Fruit fly (Drosophila melanogaster) whole organism, embryonic: ENCODE measurements around the gene CG43895.

Experiments
- ATbp ChIP-seq: fragments of 200-800 bp; sonication (Bioruptor generic); optimal IDR thresholded peaks from 2 replicates; lab custom pipeline; 2017; ENCODE audit warnings: missing biosample characterization, mild to moderate bottlenecking, missing genetic modification characterization, missing genetic modification reagents
- CG10209 ChIP-seq: fragments of 200-800 bp; sonication (Bioruptor generic); optimal IDR thresholded peaks from 3 replicates; lab custom pipeline; 2017; ENCODE audit warnings: missing biosample characterization, mild to moderate bottlenecking, missing genetic modification characterization, missing genetic modification reagents
- CG10366 ChIP-seq: fragments of 200-800 bp; sonication (Bioruptor generic); IDR thresholded peaks from 2 replicates; pipeline ENCODE4 v1.3.6; 2022; ENCODE audit warnings: missing biosample characterization, missing genetic modification characterization
- CG12071 ChIP-seq: fragments of 200-800 bp; sonication (Bioruptor generic); optimal IDR thresholded peaks from 3 replicates; lab custom pipeline; 2018; ENCODE audit warnings: missing biosample characterization, mild to moderate bottlenecking, missing genetic modification characterization
- CG14667 ChIP-seq: fragments of 200-800 bp; sonication (Bioruptor generic); IDR thresholded peaks from 2 replicates; pipeline ENCODE4 v1.3.6; 2022; ENCODE audit warnings: missing biosample characterization, missing genetic modification characterization
- CG17612 ChIP-seq: fragments of 200-800 bp; sonication (Bioruptor generic); IDR thresholded peaks from 2 replicates; pipeline ENCODE4 v1.3.6; 2022; ENCODE audit warnings: missing biosample characterization, missing genetic modification characterization
- CG2120 ChIP-seq: fragments of 200-800 bp; sonication (Bioruptor generic); optimal IDR thresholded peaks from 3 replicates; lab custom pipeline; 2016; ENCODE audit warnings: missing biosample characterization, missing genetic modification characterization
- CG2889 ChIP-seq: fragments of 200-800 bp; sonication (Bioruptor generic); IDR thresholded peaks from 3 replicates; pipeline ENCODE4 v1.3.6; 2022; ENCODE audit warnings: missing biosample characterization, missing genetic modification characterization
- CG31365 ChIP-seq: fragments of 200-800 bp; sonication (Bioruptor generic); optimal IDR thresholded peaks from 2 replicates; lab custom pipeline; 2018; ENCODE audit warnings: missing biosample characterization, mild to moderate bottlenecking, missing genetic modification characterization
- CG3847 ChIP-seq: fragments of 200-800 bp; sonication (Bioruptor generic); IDR thresholded peaks from 2 replicates; pipeline ENCODE4 v1.3.6; 2022; ENCODE audit warnings: missing biosample characterization, missing genetic modification characterization
- CG5245 ChIP-seq: fragments of 200-800 bp; sonication (Bioruptor generic); optimal IDR thresholded peaks from 3 replicates; lab custom pipeline; 2016; ENCODE audit warnings: missing biosample characterization, missing genetic modification characterization
- CG6654 ChIP-seq: fragments of 200-800 bp; sonication (Bioruptor generic); optimal IDR thresholded peaks from 2 replicates; lab custom pipeline; 2017; ENCODE audit warnings: missing biosample characterization, mild to moderate bottlenecking, missing genetic modification characterization
- CG7839 ChIP-seq: fragments of 200-800 bp; sonication (Bioruptor generic); optimal IDR thresholded peaks from 3 replicates; lab custom pipeline; 2018; ENCODE audit warnings: missing biosample characterization, mild to moderate bottlenecking, missing genetic modification characterization, moderate library complexity
- CG9215 ChIP-seq: fragments of 200-800 bp; sonication (Bioruptor generic); IDR thresholded peaks from 2 replicates; pipeline ENCODE4 v1.3.6; 2022; ENCODE audit warnings: missing biosample characterization, missing genetic modification characterization
- CG9727 ChIP-seq: fragments of 200-800 bp; sonication (Bioruptor generic); optimal IDR thresholded peaks from 3 replicates; lab custom pipeline; 2017; ENCODE audit warnings: missing biosample characterization, mild to moderate bottlenecking, missing genetic modification characterization
- Dp ChIP-seq: fragments of 200-800 bp; sonication (Bioruptor generic); optimal IDR thresholded peaks from 2 replicates; lab custom pipeline; 2018; ENCODE audit warnings: missing biosample characterization, mild to moderate bottlenecking, missing genetic modification characterization, moderate library complexity
- HLHmδ ChIP-seq: fragments of 200-800 bp; sonication (Bioruptor generic); optimal IDR thresholded peaks from 2 replicates; lab custom pipeline; 2018; ENCODE audit warnings: missing biosample characterization, mild to moderate bottlenecking, missing genetic modification characterization, moderate library complexity
- Hmr ChIP-seq: fragments of 200-800 bp; sonication (Bioruptor generic); optimal IDR thresholded peaks from 3 replicates; lab custom pipeline; 2017; ENCODE audit warnings: mild to moderate bottlenecking, missing biosample characterization, missing genetic modification reagents, missing genetic modification characterization
- Hsf ChIP-seq: fragments of 200-800 bp; sonication (Bioruptor generic); optimal IDR thresholded peaks from 3 replicates; lab custom pipeline; 2016; ENCODE audit warnings: missing biosample characterization, missing genetic modification characterization
- MBD-R2 ChIP-seq: fragments of 200-800 bp; sonication (Bioruptor generic); IDR thresholded peaks from 2 replicates; pipeline ENCODE4 v1.3.6; 2022; ENCODE audit warnings: missing biosample characterization, missing genetic modification characterization
- Nf-YC ChIP-seq: fragments of 200-800 bp; optimal IDR thresholded peaks from 3 replicates; lab custom pipeline; 2019; ENCODE audit warnings: missing biosample characterization, mild to moderate bottlenecking, missing genetic modification characterization, moderate library complexity
- Optix ChIP-seq: fragments of 200-800 bp; sonication (Bioruptor generic); IDR thresholded peaks from 3 replicates; pipeline ENCODE4 v1.3.6; 2022; ENCODE audit warnings: missing biosample characterization, missing genetic modification characterization
- Sox100B ChIP-seq: fragments of 200-800 bp; sonication (Bioruptor generic); optimal IDR thresholded peaks from 3 replicates; lab custom pipeline; 2018; ENCODE audit warnings: missing biosample characterization, mild to moderate bottlenecking, missing genetic modification characterization
- Tbp ChIP-seq: fragments of >200 bp; optimal IDR thresholded peaks from 2 replicates; lab custom pipeline; 2018; ENCODE audit warnings: missing biosample characterization, missing genetic modification characterization
- Xbp1 ChIP-seq: fragments of 200-800 bp; sonication (Bioruptor generic); optimal IDR thresholded peaks from 3 replicates; lab custom pipeline; 2016; ENCODE audit warnings: missing biosample characterization, mild to moderate bottlenecking, missing genetic modification characterization
- abd-A ChIP-seq: fragments of 200-800 bp; sonication (Bioruptor generic); optimal IDR thresholded peaks from 3 replicates; lab custom pipeline; 2019; ENCODE audit warnings: missing biosample characterization, mild to moderate bottlenecking, missing genetic modification characterization, moderate library complexity
- ato ChIP-seq: fragments of 200-800 bp; sonication (Bioruptor generic); IDR thresholded peaks from 2 replicates; pipeline ENCODE4 v1.3.6; 2022; ENCODE audit warnings: missing biosample characterization, missing genetic modification characterization; ENCODE audit not compliant: partially characterized antibody
- bbx ChIP-seq: fragments of 200-800 bp; sonication (Bioruptor generic); IDR thresholded peaks from 2 replicates; pipeline ENCODE4 v1.3.6; 2022; ENCODE audit warnings: missing biosample characterization, missing genetic modification characterization; ENCODE audit not compliant: partially characterized antibody
- cas ChIP-seq: fragments of 200-800 bp; sonication (Bioruptor generic); IDR thresholded peaks from 2 replicates; pipeline ENCODE4 v1.3.6; 2022; ENCODE audit warnings: missing biosample characterization, missing genetic modification characterization
- caup ChIP-seq: fragments of 200-800 bp; sonication (Bioruptor generic); optimal IDR thresholded peaks from 3 replicates; lab custom pipeline; 2017; ENCODE audit warnings: missing biosample characterization, mild to moderate bottlenecking, missing genetic modification characterization, moderate library complexity; ENCODE audit not compliant: severe bottlenecking
- chinmo ChIP-seq: fragments of 200-800 bp; sonication (Bioruptor generic); IDR thresholded peaks from 4 replicates; pipeline ENCODE4 v1.3.6; 2022; ENCODE audit warnings: missing biosample characterization, missing genetic modification characterization; ENCODE audit not compliant: partially characterized antibody
- dan ChIP-seq: fragments of 200-800 bp; sonication (Bioruptor generic); IDR thresholded peaks from 2 replicates; pipeline ENCODE4 v1.3.6; 2022; ENCODE audit warnings: missing biosample characterization, missing genetic modification characterization
- dimm ChIP-seq: fragments of 200-800 bp; sonication (Bioruptor generic); IDR thresholded peaks from 2 replicates; pipeline ENCODE4 v1.3.6; 2022; ENCODE audit warnings: missing biosample characterization, missing genetic modification characterization
- eve ChIP-seq, 2 experiments: fragments of >200 bp; optimal IDR thresholded peaks; 2 replicates each; lab custom pipeline; 2017; ENCODE audit warnings: missing biosample characterization in 2 of 2, missing genetic modification characterization in 2 of 2
- fru ChIP-seq: fragments of >200 bp; optimal IDR thresholded peaks from 2 replicates; lab custom pipeline; 2017
- gfzf ChIP-seq: fragments of 200-800 bp; sonication (Bioruptor generic); optimal IDR thresholded peaks from 2 replicates; lab custom pipeline; 2016; ENCODE audit warnings: missing biosample characterization, mild to moderate bottlenecking, missing genetic modification characterization, moderate library complexity
- ham ChIP-seq: fragments of 200-800 bp; sonication (Bioruptor generic); IDR thresholded peaks from 2 replicates; pipeline ENCODE4 v1.3.6; 2022; ENCODE audit warnings: missing biosample characterization, missing genetic modification characterization
- hbn ChIP-seq: fragments of 200-800 bp; sonication (Bioruptor generic); IDR thresholded peaks from 2 replicates; pipeline ENCODE4 v1.3.6; 2022; ENCODE audit warnings: missing biosample characterization, missing genetic modification characterization; ENCODE audit not compliant: partially characterized antibody
- jigr1 ChIP-seq: fragments of 200-800 bp; sonication (Bioruptor generic); IDR thresholded peaks from 3 replicates; pipeline ENCODE4 v1.3.6; 2022; ENCODE audit warnings: missing biosample characterization, missing genetic modification characterization
- jing ChIP-seq: fragments of 200-800 bp; sonication (Bioruptor generic); optimal IDR thresholded peaks from 2 replicates; lab custom pipeline; 2018; ENCODE audit warnings: missing biosample characterization, mild to moderate bottlenecking, missing genetic modification characterization
- peb ChIP-seq: fragments of 200-800 bp; sonication (Bioruptor generic); IDR thresholded peaks from 2 replicates; pipeline ENCODE4 v1.3.6; 2022; ENCODE audit warnings: missing biosample characterization, missing genetic modification characterization
- pnt ChIP-seq: fragments of 200-800 bp; sonication (Bioruptor generic); optimal IDR thresholded peaks from 3 replicates; lab custom pipeline; 2016; ENCODE audit warnings: missing biosample characterization, missing genetic modification characterization
- prd ChIP-seq, 3 experiments: fragments of >200 bp in 2 of 3; fragments of 200-800 bp in 1 of 3; sonication (Bioruptor generic) in 1 of 3; optimal IDR thresholded peaks in 2 of 3; IDR thresholded peaks in 1 of 3; 2 replicates in 2 of 3; 3 replicates in 1 of 3; pipeline versions ENCODE4 v1.3.6 to Lab custom; 2017 to 2022; ENCODE audit warnings: missing biosample characterization in 1 of 3, missing genetic modification characterization in 1 of 3
- pros ChIP-seq: fragments of 200-800 bp; sonication (Bioruptor generic); optimal IDR thresholded peaks from 3 replicates; lab custom pipeline; 2019; ENCODE audit warnings: missing biosample characterization, mild to moderate bottlenecking, missing genetic modification characterization, moderate library complexity
- row ChIP-seq: fragments of 200-800 bp; sonication (Bioruptor generic); IDR thresholded peaks from 3 replicates; pipeline ENCODE4 v1.3.6; 2022; ENCODE audit warnings: missing biosample characterization, missing genetic modification characterization
- sr ChIP-seq: fragments of 200-800 bp; sonication (Bioruptor generic); IDR thresholded peaks from 3 replicates; pipeline ENCODE4 v1.3.6; 2022; ENCODE audit warnings: missing biosample characterization, missing genetic modification characterization
- tio ChIP-seq: fragments of 200-800 bp; sonication (Bioruptor generic); optimal IDR thresholded peaks from 2 replicates; lab custom pipeline; 2017; ENCODE audit warnings: missing biosample characterization, missing genetic modification characterization, inconsistent platforms
- twi ChIP-seq: fragments of 200-800 bp; optimal IDR thresholded peaks from 2 replicates; lab custom pipeline; 2019; ENCODE audit warnings: missing biosample characterization, mild to moderate bottlenecking, missing genetic modification characterization, moderate library complexity
- vnd ChIP-seq: fragments of 200-800 bp; sonication (Bioruptor generic); IDR thresholded peaks from 3 replicates; pipeline ENCODE4 v1.3.6; 2022; ENCODE audit warnings: missing biosample characterization, missing genetic modification characterization; ENCODE audit not compliant: partially characterized antibody

Gene CG43895

DNA sequence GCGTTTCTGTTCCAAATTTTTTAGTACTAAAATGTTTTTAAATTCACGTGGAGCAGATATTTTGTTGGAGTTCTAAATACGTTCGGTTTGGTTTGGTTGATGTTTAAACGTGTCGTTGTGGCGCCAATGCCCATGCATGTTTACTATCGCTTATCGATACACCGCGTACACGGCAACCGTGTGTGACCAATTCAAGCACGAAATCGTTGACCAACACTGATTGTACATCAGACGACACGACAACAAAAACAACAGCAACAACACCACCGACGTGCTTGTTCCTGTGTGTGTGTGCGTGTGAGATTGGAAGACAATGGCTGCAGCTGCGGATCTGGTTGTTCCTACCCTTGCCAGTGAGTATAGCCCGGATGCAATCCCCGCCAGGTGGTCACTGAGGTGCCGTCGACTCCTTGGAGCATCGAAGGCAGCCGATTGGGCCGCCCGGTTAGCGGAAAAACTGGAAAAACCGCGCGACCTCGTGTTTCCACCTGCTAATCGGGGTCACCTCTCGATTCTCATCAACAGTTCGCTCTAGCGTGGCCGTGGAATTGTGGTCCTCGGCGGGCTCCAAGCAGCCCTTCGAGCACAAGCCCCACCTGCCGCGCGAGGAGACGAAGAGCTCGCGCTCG lies 11.3 kb upstream of the CG43895 start, which contains the start of gene eIF2A (continued):
- TF ChIP-seq ATbp (GFP tag; lab: Kevin White, UChicago) = no peak
- peak; percentile 7 for TF ChIP-seq CG9727 (GFP tag; lab: Kevin White, UChicago)
- TF ChIP-seq dimm (GFP tag; lab: Robert Waterston, UW) = no peak
- TF ChIP-seq Optix (GFP tag; lab: Robert Waterston, UW) = peak; percentile 40; the same call in 1 of the 3 replicates
- peak; percentile 86 for TF ChIP-seq CG3847 (GFP tag; lab: Robert Waterston, UW)
- TF ChIP-seq Tbp (GFP tag; lab: Kevin White, UChicago) = no peak
- TF ChIP-seq fru (lab: Kevin White, UChicago) = no peak
- peak; percentile 70 for TF ChIP-seq HLHmδ
- TF ChIP-seq gfzf (GFP tag; lab: Kevin White, UChicago) = peak; percentile 51
- TF ChIP-seq CG10366 (GFP tag; lab: Robert Waterston, UW) = peak; percentile 28; the same call in 1 of the 2 replicates
- TF ChIP-seq Dp (GFP tag; lab: Kevin White, UChicago) = peak; percentile 99
- TF ChIP-seq Hsf (GFP tag; lab: Kevin White, UChicago) = peak; percentile 58
- no peak for TF ChIP-seq prd (optimal IDR thresholded peaks at IDR 0.05; lab: Kevin White, UChicago)
- TF ChIP-seq prd (GFP tag; IDR thresholded peaks at IDR 0.05; lab: Robert Waterston, UW) = peak; percentile 72; the same call in 2 of the 3 replicates
- no peak for TF ChIP-seq CG14667
- TF ChIP-seq sr (GFP tag; lab: Robert Waterston, UW) = no peak; the same call in 2 of the 3 replicates
- TF ChIP-seq jigr1 (GFP tag; lab: Robert Waterston, UW) = no peak
- TF ChIP-seq Sox100B (GFP tag; lab: Kevin White, UChicago) = no peak
- TF ChIP-seq CG6654 (GFP tag; lab: Kevin White, UChicago) = no peak
- no peak for TF ChIP-seq CG2889 (GFP tag; lab: Robert Waterston, UW)
- TF ChIP-seq vnd (GFP tag; lab: Robert Waterston, UW) = peak; percentile 74
- no peak for TF ChIP-seq dan (GFP tag; lab: Robert Waterston, UW)
- TF ChIP-seq pnt (GFP tag; lab: Kevin White, UChicago) = no peak
- TF ChIP-seq tio (GFP tag; lab: Kevin White, UChicago) = no peak
- TF ChIP-seq ato = peak; percentile 77
- peak; percentile 72 for TF ChIP-seq Nf-YC (tag; lab: Kevin White, UChicago)
- TF ChIP-seq abd-A (tag; lab: Kevin White, UChicago) = no peak
- TF ChIP-seq CG2120 (GFP tag; lab: Kevin White, UChicago) = peak; percentile 80
- peak; percentile 72 for TF ChIP-seq hbn (GFP tag; lab: Robert Waterston, UW)
- peak; percentile 88 for TF ChIP-seq MBD-R2
- peak; percentile 79 for TF ChIP-seq caup (GFP tag; lab: Kevin White, UChicago)
- TF ChIP-seq ham (GFP tag; lab: Robert Waterston, UW) = no peak
- TF ChIP-seq CG31365 (tag; lab: Kevin White, UChicago) = peak; percentile 3
- peak; percentile 48; the same call in 2 of the 3 replicates for TF ChIP-seq row (GFP tag; lab: Robert Waterston, UW)
- peak; percentile 16 for TF ChIP-seq CG5245 (GFP tag; lab: Kevin White, UChicago)
- no peak for TF ChIP-seq pros (GFP tag; lab: Kevin White, UChicago)
- peak; percentile 68 for TF ChIP-seq Xbp1 (GFP tag; lab: Kevin White, UChicago)
- peak; percentile 58 for TF ChIP-seq CG12071 (GFP tag; lab: Kevin White, UChicago)
- TF ChIP-seq CG9215 (GFP tag; lab: Robert Waterston, UW) = no peak
- TF ChIP-seq twi (tag; lab: Kevin White, UChicago) = peak; percentile 55
- TF ChIP-seq CG7839 (tag; lab: Kevin White, UChicago) = peak; percentile 25
- no peak for TF ChIP-seq eve (GFP tag; optimal IDR thresholded peaks at IDR 0.05; lab: Kevin White, UChicago)
- no peak for TF ChIP-seq CG17612 (GFP tag; lab: Robert Waterston, UW)
- no peak for TF ChIP-seq jing (GFP tag; lab: Kevin White, UChicago)
- TF ChIP-seq CG10209 = peak; percentile 10
- peak; percentile 88 for TF ChIP-seq bbx (GFP tag; lab: Robert Waterston, UW)
- peak; percentile 62 for TF ChIP-seq cas (GFP tag; lab: Robert Waterston, UW)
- TF ChIP-seq Hmr (GFP tag; lab: Kevin White, UChicago) = peak; percentile 75
- TF ChIP-seq peb (GFP tag; lab: Robert Waterston, UW) = 0 out of 2 replicates have a peak, but pooled peaks have one; percentile 21
- peak; percentile 84; the same call in 3 of the 4 replicates for TF ChIP-seq chinmo (GFP tag; lab: Robert Waterston, UW)
